Worm (Caenorhabditis elegans): ENCODE measurements around the gene srh-36.

ce11 chrV:2801955-2802354 is 19.5 kb downstream of the srh-36 start:
- TF ChIP-seq hlh-4 (tag; optimal IDR thresholded peaks at IDR 0.05) (no peak), isw-1 (GFP tag; IDR thresholded peaks at IDR 0.05) (no peak), ama-1 (optimal IDR thresholded peaks at IDR 0.05) (no peak), lsy-2 (tag; optimal IDR thresholded peaks at IDR 0.05) (no peak), elt-2 (tag; optimal IDR thresholded peaks at IDR 0.05) (no peak), unc-130 (tag; optimal IDR thresholded peaks at IDR 0.05) (no peak), lin-13 (GFP tag; optimal IDR thresholded peaks at IDR 0.05) (no peak), lin-14 (GFP tag; optimal IDR thresholded peaks at IDR 0.05) (peak; percentile 36), blmp-1 (tag; optimal IDR thresholded peaks at IDR 0.05) (no peak), xbp-1 (tag; optimal IDR thresholded peaks at IDR 0.05) (no peak), ces-1 (GFP tag; optimal IDR thresholded peaks at IDR 0.05) (no peak), nhr-12 (tag; optimal IDR thresholded peaks at IDR 0.05) (no peak)
